Fruit fly (Drosophila melanogaster) S2 (cell line): ENCODE data around the gene CG15465.

Experiments used
- CG8478 ChIP-seq: fragments of >200 bp; optimal IDR thresholded peaks from 2 replicates; lab custom pipeline; 2018
- CTCF ChIP-seq, 2 experiments: fragments of >200 bp; optimal IDR thresholded peaks; 2 replicates each; lab custom pipeline; 2018

CG15465 gene

dm6 chrX:5087748-5088147 is 2.2 kb downstream of the CG15465 start:
- TF ChIP-seq CG8478 (lab: Kevin White, UChicago): no peak
- TF ChIP-seq CTCF (optimal IDR thresholded peaks at IDR 0.05; lab: Kevin White, UChicago): no peak

DNA sequence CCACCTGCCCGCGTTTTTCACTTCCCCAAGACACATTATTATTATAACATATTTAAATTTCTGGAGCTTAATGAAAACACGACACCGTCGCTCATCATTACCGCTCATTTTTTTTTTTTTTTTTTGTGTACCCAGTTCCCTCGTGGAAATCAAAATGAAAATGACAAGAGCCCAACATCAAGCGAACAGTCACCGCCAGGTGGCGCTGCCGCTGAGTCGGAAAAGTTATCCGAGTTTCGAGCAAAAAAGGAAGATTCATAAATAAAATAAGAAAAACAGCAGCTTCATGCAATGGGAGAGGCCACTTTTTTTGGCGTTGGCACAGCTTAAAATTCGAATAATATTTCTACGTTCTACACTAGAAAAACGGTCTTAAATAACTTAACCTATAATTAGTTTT is 5.6 kb downstream of the CG15465 start:
- TF ChIP-seq CG8478 (lab: Kevin White, UChicago): no peak
- TF ChIP-seq CTCF (optimal IDR thresholded peaks at IDR 0.05; lab: Kevin White, UChicago): peak; percentile 47 to 71

DNA sequence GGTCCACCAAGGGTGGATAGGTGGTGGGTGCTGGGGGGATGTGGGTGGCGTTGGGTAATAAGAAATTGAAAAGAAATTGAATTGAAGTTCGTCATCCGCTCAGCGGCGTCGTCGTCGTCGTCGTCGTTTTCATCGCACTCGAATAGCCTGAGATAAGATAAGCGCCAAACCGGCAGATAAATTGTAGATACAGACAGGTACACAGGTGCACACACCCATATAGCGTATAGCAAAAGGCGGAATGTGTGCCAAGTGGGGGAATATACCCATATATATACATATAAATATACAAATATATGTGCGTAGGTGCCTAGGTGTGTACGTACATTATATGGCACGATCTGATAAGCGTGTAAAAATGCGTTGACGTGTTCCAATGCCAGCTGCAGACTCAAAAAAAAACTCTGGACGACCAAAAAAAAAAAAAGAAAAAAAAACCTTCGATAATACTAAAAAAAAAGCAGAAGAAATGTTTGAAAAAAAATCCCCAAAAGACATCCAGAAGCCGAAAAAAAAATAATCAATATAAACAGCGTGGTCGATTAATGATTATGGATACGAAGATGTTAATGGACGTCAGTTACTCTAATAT is 6.3 kb downstream of the CG15465 start:
- TF ChIP-seq CTCF (optimal IDR thresholded peaks at IDR 0.05; lab: Kevin White, UChicago) (no peak), CG8478 (lab: Kevin White, UChicago) (no peak)

DNA sequence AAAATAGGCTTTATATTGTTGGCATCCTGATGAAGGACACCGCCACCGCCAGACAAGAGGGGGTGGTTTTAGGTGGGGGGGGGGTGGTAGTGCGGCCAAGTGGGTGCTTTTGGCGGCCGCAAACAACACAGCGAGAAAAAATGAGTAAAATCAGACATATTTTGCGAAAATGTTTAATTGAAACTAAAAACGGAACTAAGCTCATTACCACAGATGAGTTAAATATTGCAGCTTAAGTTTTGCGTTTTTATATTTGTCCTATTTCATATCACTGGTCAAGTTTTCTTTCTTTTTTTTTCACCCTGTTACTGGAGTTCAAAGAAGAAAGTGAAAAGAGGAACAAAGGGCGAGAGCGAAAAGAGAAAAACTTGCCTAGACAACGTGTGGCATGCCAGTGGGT is 8.4 kb downstream of the CG15465 start:
- TF ChIP-seq CTCF (optimal IDR thresholded peaks at IDR 0.05; lab: Kevin White, UChicago): no peak
- TF ChIP-seq CG8478 (lab: Kevin White, UChicago): no peak

dm6 chrX:5094387-5094786 is 8.8 kb downstream of the CG15465 start:
- TF ChIP-seq CTCF (optimal IDR thresholded peaks at IDR 0.05; lab: Kevin White, UChicago) (no peak), CG8478 (lab: Kevin White, UChicago) (no peak)

- TF ChIP-seq CG8478 (lab: Kevin White, UChicago) (no peak), CTCF (optimal IDR thresholded peaks at IDR 0.05; lab: Kevin White, UChicago) (no peak)
Measured at dm6 chrX:5095620-5096019, 10.1 kb downstream of the CG15465 start.

- TF ChIP-seq CG8478 (lab: Kevin White, UChicago): no peak
- TF ChIP-seq CTCF (optimal IDR thresholded peaks at IDR 0.05; lab: Kevin White, UChicago): no peak
Measured at dm6 chrX:5113091-5113490, 27.5 kb downstream of the CG15465 start.

DNA sequence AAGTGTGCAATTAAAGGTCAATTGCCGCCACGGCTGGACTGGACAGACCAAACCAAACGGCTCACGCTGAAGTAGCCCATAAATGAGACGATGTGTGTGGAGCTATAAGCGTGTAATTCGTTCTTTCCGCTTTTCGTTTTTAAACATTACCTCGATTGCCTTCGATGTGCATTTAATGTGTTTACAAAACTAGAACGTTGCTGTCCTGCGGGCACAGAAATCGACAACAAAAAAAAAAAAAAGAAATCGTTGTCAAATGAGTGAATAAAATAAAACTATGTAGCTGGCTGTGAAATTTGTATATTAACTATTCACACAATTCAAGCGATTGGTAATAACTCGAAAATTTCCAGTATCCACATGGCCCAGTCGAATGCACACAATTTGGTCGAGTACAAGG is 46.0 kb downstream of the CG15465 start, which contains the start of gene Rpn13R:
Rpn13R (plus strand) TSS at position 301 of the 400 bp plus-strand sequence.
- no peak for TF ChIP-seq CTCF (optimal IDR thresholded peaks at IDR 0.05; lab: Kevin White, UChicago)

DNA sequence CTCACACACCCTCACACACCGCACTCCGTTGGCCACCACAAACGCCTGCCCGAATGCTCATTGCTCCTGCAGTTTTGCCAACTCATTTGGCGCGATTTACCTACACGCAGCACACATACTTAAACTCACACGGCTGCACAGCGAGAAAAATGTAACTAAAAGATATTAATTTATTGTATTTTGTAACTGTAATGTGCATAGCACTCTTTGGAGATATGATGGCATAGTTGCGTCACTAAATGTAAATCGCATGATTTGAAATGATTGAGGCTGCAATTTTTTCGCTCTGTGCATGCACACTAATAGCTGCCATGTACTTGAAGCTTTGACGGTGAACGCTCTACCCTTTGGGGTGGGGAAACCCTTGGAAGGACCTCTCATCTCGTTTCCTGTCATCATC is 58.3 kb downstream of the CG15465 start:
- TF ChIP-seq CG8478 (lab: Kevin White, UChicago): no peak
- no peak for TF ChIP-seq CTCF (optimal IDR thresholded peaks at IDR 0.05; lab: Kevin White, UChicago)

- TF ChIP-seq CG8478 (lab: Kevin White, UChicago): no peak
- TF ChIP-seq CTCF (optimal IDR thresholded peaks at IDR 0.05; lab: Kevin White, UChicago): peak in 1 of 2 experiments; percentile 56
Measured at dm6 chrX:5152888-5153287, 67.3 kb downstream of the CG15465 start.

dm6 chrX:5164924-5165323 is 79.4 kb downstream of the CG15465 start:
- TF ChIP-seq CTCF (optimal IDR thresholded peaks at IDR 0.05; lab: Kevin White, UChicago) (no peak), CG8478 (lab: Kevin White, UChicago) (no peak)

DNA sequence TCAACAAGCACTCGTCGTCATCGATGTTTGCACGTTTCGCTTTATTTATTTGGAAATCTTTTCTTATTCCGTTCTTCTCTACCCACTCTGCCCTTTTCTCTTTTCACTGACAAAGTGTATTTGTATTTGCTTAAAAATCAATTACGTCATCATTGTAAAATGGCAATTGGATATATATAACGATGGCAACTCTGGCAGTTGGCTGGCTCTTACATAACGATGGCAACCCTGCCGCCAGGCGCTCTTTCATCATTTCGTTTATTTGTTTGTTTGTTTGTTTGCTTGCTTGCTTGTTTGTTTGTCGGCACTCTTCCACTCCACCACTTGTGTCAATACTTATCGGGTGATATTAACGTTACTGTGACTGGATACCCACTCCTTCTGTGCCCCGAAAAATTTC is 82.6 kb downstream of the CG15465 start:
- TF ChIP-seq CG8478 (lab: Kevin White, UChicago): no peak
- TF ChIP-seq CTCF (optimal IDR thresholded peaks at IDR 0.05; lab: Kevin White, UChicago): no peak

- TF ChIP-seq CG8478 (lab: Kevin White, UChicago): no peak
- TF ChIP-seq CTCF (optimal IDR thresholded peaks at IDR 0.05; lab: Kevin White, UChicago): no peak
Measured at dm6 chrX:5182269-5182668, 96.7 kb downstream of the CG15465 start, which contains the start of gene CG5062. TSS of gene CG5062 (minus strand) at chrX:5182369.

DNA sequence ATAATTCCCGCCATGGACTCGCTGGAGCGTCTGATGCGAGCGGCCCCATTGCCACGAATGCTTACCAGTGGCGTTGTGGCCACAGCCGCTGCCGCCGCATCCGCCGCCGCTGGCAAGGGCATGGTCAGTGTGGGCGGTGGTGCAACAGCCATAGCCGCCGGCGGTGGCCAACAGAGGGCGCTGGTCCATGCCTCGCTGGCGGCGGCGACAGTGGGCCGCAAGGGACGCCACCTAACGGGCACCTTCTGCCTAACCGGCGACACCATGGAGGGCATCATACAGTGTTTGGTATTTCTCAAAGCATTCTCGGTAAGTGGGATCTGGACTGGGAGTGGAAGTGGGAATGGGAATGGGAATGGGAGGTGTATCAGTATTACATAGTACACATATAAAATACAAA is 101.6 kb downstream of the CG15465 start:
- TF ChIP-seq CG8478 (lab: Kevin White, UChicago) (no peak), CTCF (optimal IDR thresholded peaks at IDR 0.05; lab: Kevin White, UChicago) (peak; percentile 70 to 74)

DNA sequence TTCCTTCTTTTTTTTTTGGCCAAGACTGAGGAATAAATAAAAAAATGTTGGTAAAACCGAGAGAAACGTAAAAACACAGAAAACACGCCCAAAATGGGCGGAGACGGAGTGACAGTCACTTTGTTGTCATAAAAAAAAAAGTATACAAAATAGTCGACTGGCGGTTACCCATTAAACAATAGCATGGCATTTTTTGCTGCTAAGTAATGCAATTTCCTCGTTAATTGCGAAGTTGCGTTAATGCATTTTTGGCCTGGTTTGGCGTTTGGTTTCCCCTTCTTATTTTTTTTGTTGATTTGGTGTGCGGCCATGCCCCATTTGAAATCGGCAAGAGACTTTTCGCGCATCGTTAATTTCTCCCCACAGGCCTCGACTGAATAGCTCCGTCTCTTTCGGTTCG is 103.8 kb downstream of the CG15465 start:
- TF ChIP-seq CTCF (optimal IDR thresholded peaks at IDR 0.05; lab: Kevin White, UChicago): no peak
- TF ChIP-seq CG8478 (lab: Kevin White, UChicago): no peak

DNA sequence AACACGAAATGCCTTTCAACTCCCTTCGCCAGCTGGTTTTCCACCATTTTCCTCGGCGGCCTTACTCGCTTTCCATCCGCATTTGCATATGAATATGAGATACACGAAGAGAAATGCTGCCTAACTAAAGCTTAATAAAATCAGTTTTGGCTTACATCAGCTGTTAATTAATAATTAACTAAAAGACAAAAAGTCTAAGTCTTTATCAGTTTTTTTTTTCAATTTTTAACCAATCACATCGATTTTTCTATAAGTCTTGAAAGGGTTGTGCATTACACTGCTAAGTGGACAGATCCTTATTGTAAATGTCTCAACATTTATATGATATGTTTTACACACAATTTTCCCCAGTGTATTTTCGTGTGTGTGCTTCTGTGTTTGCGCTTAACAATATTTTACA is 118.1 kb downstream of the CG15465 start:
- TF ChIP-seq CTCF (optimal IDR thresholded peaks at IDR 0.05; lab: Kevin White, UChicago) (no peak), CG8478 (lab: Kevin White, UChicago) (no peak)
